Fruit fly (Drosophila melanogaster): ENCODE results near the gene CG5282.
A peak's percentile ranks its signal among the peaks of the same experiment; 100 is the strongest.

Gene CG5282

dm6 chr3L:20471499-20472313 lies 45.8 kb upstream of the CG5282 start (continued):
- TF ChIP-seq CG17328 (GFP tag; IDR thresholded peaks at IDR 0.05) = peak; percentile 32; the same call in 1 of the 2 replicates
- peak; percentile 32 for TF ChIP-seq CG7786 (GFP tag; optimal IDR thresholded peaks at IDR 0.05)
- no peak for TF ChIP-seq CG9932 (GFP tag; IDR thresholded peaks at IDR 0.05)
- peak; percentile 31; the same call in 1 of the 2 replicates for TF ChIP-seq ara (GFP tag; IDR thresholded peaks at IDR 0.05)
- peak; percentile 26 for TF ChIP-seq CG4820 (GFP tag; optimal IDR thresholded peaks at IDR 0.05)
- peak; percentile 80 for TF ChIP-seq CG11398 (GFP tag; optimal IDR thresholded peaks at IDR 0.05)
- no peak for TF ChIP-seq gfzf (GFP tag; optimal IDR thresholded peaks at IDR 0.05)
- peak; percentile 5 for TF ChIP-seq CG15479 (GFP tag; optimal IDR thresholded peaks at IDR 0.05)
- TF ChIP-seq CG12071 (GFP tag; optimal IDR thresholded peaks at IDR 0.05) = peak; percentile 87
- TF ChIP-seq CG6765 (GFP tag; optimal IDR thresholded peaks at IDR 0.05) = peak; percentile 49
- TF ChIP-seq Asciz (GFP tag; optimal IDR thresholded peaks at IDR 0.05) = peak; percentile 79
- TF ChIP-seq CG12744 (GFP tag; optimal IDR thresholded peaks at IDR 0.05) = peak; percentile 68
- TF ChIP-seq phol (tag; optimal IDR thresholded peaks at IDR 0.05) = peak; percentile 31
- TF ChIP-seq Hsf (GFP tag; optimal IDR thresholded peaks at IDR 0.05) = peak; percentile 49
- peak; percentile 38 for TF ChIP-seq nmo (GFP tag; optimal IDR thresholded peaks at IDR 0.05)
- TF ChIP-seq CG12391 (tag; optimal IDR thresholded peaks at IDR 0.05) = peak; percentile 25
- TF ChIP-seq bsh (GFP tag; optimal IDR thresholded peaks at IDR 0.05) = peak in 1 of 2 experiments; percentile 58
- peak; percentile 64 for TF ChIP-seq kni (GFP tag; optimal IDR thresholded peaks at IDR 0.05)
- TF ChIP-seq CG17912 (GFP tag; optimal IDR thresholded peaks at IDR 0.05) = peak; percentile 64
- peak; percentile 43 for TF ChIP-seq CG17385 (GFP tag; optimal IDR thresholded peaks at IDR 0.05)
- TF ChIP-seq cato (GFP tag; optimal IDR thresholded peaks at IDR 0.05; ENCODE audit: borderline replicate concordance) = peak; percentile 32
- TF ChIP-seq CG8281 (tag; optimal IDR thresholded peaks at IDR 0.05) = peak; percentile 18
- TF ChIP-seq CG10147 (GFP tag; optimal IDR thresholded peaks at IDR 0.05) = no peak
- peak; percentile 73 for TF ChIP-seq CG6813 (GFP tag; optimal IDR thresholded peaks at IDR 0.05)
- peak; percentile 86 for TF ChIP-seq CG12769 (tag; optimal IDR thresholded peaks at IDR 0.05)
- TF ChIP-seq CG10543 (GFP tag; optimal IDR thresholded peaks at IDR 0.05) = peak; percentile 43
- TF ChIP-seq Mad (GFP tag; optimal IDR thresholded peaks at IDR 0.05) = peak; percentile 50
- no peak for TF ChIP-seq sc (optimal IDR thresholded peaks at IDR 0.05)
- TF ChIP-seq sc (GFP tag; optimal IDR thresholded peaks at IDR 0.05) = peak; percentile 78
- no peak for TF ChIP-seq Dip2 (GFP tag; IDR thresholded peaks at IDR 0.05)
- peak; percentile 25 to 59 for TF ChIP-seq dpn (GFP tag; optimal IDR thresholded peaks at IDR 0.05)
- peak; percentile 43 for TF ChIP-seq lab (GFP tag; optimal IDR thresholded peaks at IDR 0.05)
- TF ChIP-seq Optix (GFP tag; IDR thresholded peaks at IDR 0.05) = no peak
- peak; percentile 72 for TF ChIP-seq her (GFP tag; optimal IDR thresholded peaks at IDR 0.05)
- peak; percentile 3 for TF ChIP-seq bigmax (GFP tag; optimal IDR thresholded peaks at IDR 0.05)
- TF ChIP-seq CG13424 (tag; optimal IDR thresholded peaks at IDR 0.05) = peak; percentile 58
- peak; percentile 41 for TF ChIP-seq CG18262 (tag; optimal IDR thresholded peaks at IDR 0.05)
- no peak for TF ChIP-seq knrl (GFP tag; IDR thresholded peaks at IDR 0.05; ENCODE audit: partially characterized antibody)
- no peak for TF ChIP-seq br (optimal IDR thresholded peaks at IDR 0.05)
- TF ChIP-seq PHDP (tag; optimal IDR thresholded peaks at IDR 0.05) = peak; percentile 42
- peak; percentile 4 for TF ChIP-seq Dad (GFP tag; optimal IDR thresholded peaks at IDR 0.05)
- TF ChIP-seq CG10321 (GFP tag; IDR thresholded peaks at IDR 0.05) = 0 out of 2 replicates have a peak, but pooled peaks have one; percentile 14
- no peak for TF ChIP-seq ttk (GFP tag; IDR thresholded peaks at IDR 0.05)
- no peak for TF ChIP-seq odd (GFP tag; optimal IDR thresholded peaks at IDR 0.05)
- TF ChIP-seq HLH3B (GFP tag; IDR thresholded peaks at IDR 0.05) = peak; percentile 6; the same call in 1 of the 2 replicates
- no peak for TF ChIP-seq CG17802 (tag; optimal IDR thresholded peaks at IDR 0.05)
- TF ChIP-seq Kr (GFP tag; optimal IDR thresholded peaks at IDR 0.05) = peak; percentile 83
- TF ChIP-seq Camta (GFP tag; optimal IDR thresholded peaks at IDR 0.05) = peak; percentile 51

Data from whole organism, embryonic.